Fruit fly (Drosophila melanogaster) whole organism, embryonic: ENCODE measurements around the gene Clc.

Experiments
- CG10209 ChIP-seq: fragments of 200-800 bp; sonication (Bioruptor generic); optimal IDR thresholded peaks from 3 replicates; lab custom pipeline; 2017; ENCODE audit warnings: missing biosample characterization, mild to moderate bottlenecking, missing genetic modification characterization, missing genetic modification reagents
- CG11085 ChIP-seq: fragments of 200-800 bp; sonication (Bioruptor generic); IDR thresholded peaks from 2 replicates; pipeline ENCODE4 v1.3.6; 2022; ENCODE audit warnings: missing biosample characterization, missing genetic modification characterization
- CG11504 ChIP-seq: fragments of 200-800 bp; sonication (Bioruptor generic); optimal IDR thresholded peaks from 3 replicates; lab custom pipeline; 2019; ENCODE audit warnings: missing biosample characterization, mild to moderate bottlenecking, missing genetic modification characterization, moderate library complexity
- CG11696 ChIP-seq: fragments of 200-800 bp; sonication (Bioruptor generic); IDR thresholded peaks from 2 replicates; pipeline ENCODE4 v1.3.6; 2022; ENCODE audit warnings: missing biosample characterization, missing genetic modification characterization
- CG12236 ChIP-seq: fragments of 200-800 bp; sonication (Bioruptor generic); optimal IDR thresholded peaks from 2 replicates; lab custom pipeline; 2016; ENCODE audit warnings: missing biosample characterization, missing genetic modification characterization
- CG13287 ChIP-seq: fragments of 200-800 bp; sonication (Bioruptor generic); IDR thresholded peaks from 2 replicates; pipeline ENCODE4 v1.3.6; 2022; ENCODE audit warnings: missing biosample characterization, missing genetic modification characterization; ENCODE audit not compliant: partially characterized antibody
- CG14014 ChIP-seq: fragments of 200-800 bp; sonication (Bioruptor generic); IDR thresholded peaks from 2 replicates; pipeline ENCODE4 v1.3.6; 2022; ENCODE audit warnings: missing biosample characterization, missing genetic modification characterization
- CG14667 ChIP-seq: fragments of 200-800 bp; sonication (Bioruptor generic); IDR thresholded peaks from 2 replicates; pipeline ENCODE4 v1.3.6; 2022; ENCODE audit warnings: missing biosample characterization, missing genetic modification characterization
- CG1529 ChIP-seq: fragments of 200-800 bp; sonication (Bioruptor generic); optimal IDR thresholded peaks from 3 replicates; lab custom pipeline; 2018; ENCODE audit warnings: missing biosample characterization, missing genetic modification characterization
- CG15479 ChIP-seq: fragments of 200-800 bp; sonication (Bioruptor generic); optimal IDR thresholded peaks from 3 replicates; lab custom pipeline; 2019; ENCODE audit warnings: missing biosample characterization, mild to moderate bottlenecking, missing genetic modification characterization, moderate library complexity
- CG2120 ChIP-seq: fragments of 200-800 bp; sonication (Bioruptor generic); optimal IDR thresholded peaks from 3 replicates; lab custom pipeline; 2016; ENCODE audit warnings: missing biosample characterization, missing genetic modification characterization
- CG2202 ChIP-seq: fragments of 200-800 bp; sonication (Bioruptor generic); optimal IDR thresholded peaks from 2 replicates; lab custom pipeline; 2018; ENCODE audit warnings: missing biosample characterization, mild to moderate bottlenecking, missing genetic modification characterization
- CG30020 ChIP-seq: fragments of 200-800 bp; optimal IDR thresholded peaks from 2 replicates; lab custom pipeline; 2019; ENCODE audit warnings: missing biosample characterization, mild to moderate bottlenecking, missing genetic modification characterization, moderate library complexity
- CG30403 ChIP-seq: fragments of 200-800 bp; sonication (Bioruptor generic); optimal IDR thresholded peaks from 3 replicates; lab custom pipeline; 2016; ENCODE audit warnings: missing biosample characterization, missing genetic modification characterization
- CG33213 ChIP-seq: fragments of 200-800 bp; sonication (Bioruptor generic); optimal IDR thresholded peaks from 3 replicates; lab custom pipeline; 2016; ENCODE audit warnings: missing biosample characterization, missing genetic modification characterization
- CG6765 ChIP-seq: fragments of 200-800 bp; sonication (Bioruptor generic); optimal IDR thresholded peaks from 3 replicates; lab custom pipeline; 2017; ENCODE audit warnings: missing biosample characterization, mild to moderate bottlenecking, missing genetic modification characterization
- CG6854 ChIP-seq: fragments of 200-800 bp; sonication (Bioruptor generic); optimal IDR thresholded peaks from 3 replicates; lab custom pipeline; 2017; ENCODE audit warnings: missing biosample characterization, mild to moderate bottlenecking, missing genetic modification characterization
- CG7963 ChIP-seq: fragments of 200-800 bp; sonication (Bioruptor generic); IDR thresholded peaks from 3 replicates; pipeline ENCODE4 v1.3.6; 2022; ENCODE audit warnings: missing biosample characterization, missing genetic modification characterization; ENCODE audit not compliant: partially characterized antibody
- CG8359 ChIP-seq: fragments of 200-800 bp; sonication (Bioruptor generic); optimal IDR thresholded peaks from 2 replicates; lab custom pipeline; 2017; ENCODE audit warnings: missing biosample characterization, mild to moderate bottlenecking, missing genetic modification characterization, borderline replicate concordance
- CG8924 ChIP-seq: fragments of 200-800 bp; optimal IDR thresholded peaks from 3 replicates; lab custom pipeline; 2019; ENCODE audit warnings: missing biosample characterization, mild to moderate bottlenecking, missing genetic modification characterization, moderate library complexity
- CTCF ChIP-seq: fragments of 200-800 bp; sonication (Bioruptor generic); optimal IDR thresholded peaks from 2 replicates; lab custom pipeline; 2017; ENCODE audit warnings: missing biosample characterization, mild to moderate bottlenecking, missing genetic modification characterization, moderate library complexity
- Camta ChIP-seq: fragments of 200-800 bp; sonication (Bioruptor generic); optimal IDR thresholded peaks from 2 replicates; lab custom pipeline; 2016; ENCODE audit warnings: missing biosample characterization, missing genetic modification characterization
- HLH54F ChIP-seq: fragments of 200-800 bp; sonication (Bioruptor generic); optimal IDR thresholded peaks from 3 replicates; lab custom pipeline; 2016; ENCODE audit warnings: missing biosample characterization, missing genetic modification characterization
- Hand ChIP-seq: fragments of 200-800 bp; sonication (Bioruptor generic); optimal IDR thresholded peaks from 2 replicates; lab custom pipeline; 2017; ENCODE audit warnings: mild to moderate bottlenecking, missing biosample characterization, missing genetic modification reagents, missing genetic modification characterization
- Jarid2 ChIP-seq: fragments of 200-800 bp; sonication (Bioruptor generic); optimal IDR thresholded peaks from 3 replicates; lab custom pipeline; 2017; ENCODE audit warnings: mild to moderate bottlenecking, missing biosample characterization, missing genetic modification reagents, missing genetic modification characterization
- Kr ChIP-seq: fragments of 200-800 bp; sonication (Bioruptor generic); optimal IDR thresholded peaks from 2 replicates; lab custom pipeline; 2017; ENCODE audit warnings: missing biosample characterization, mild to moderate bottlenecking, missing genetic modification characterization
- Mad ChIP-seq: fragments of 200-800 bp; sonication (Bioruptor generic); optimal IDR thresholded peaks from 2 replicates; lab custom pipeline; 2016; ENCODE audit warnings: missing biosample characterization, missing genetic modification characterization
- Meics ChIP-seq: fragments of 200-800 bp; sonication (Bioruptor generic); optimal IDR thresholded peaks from 2 replicates; lab custom pipeline; 2017; ENCODE audit warnings: missing biosample characterization, mild to moderate bottlenecking, missing genetic modification characterization
- Myb ChIP-seq: fragments of 200-800 bp; sonication (Bioruptor generic); optimal IDR thresholded peaks from 2 replicates; lab custom pipeline; 2016; ENCODE audit warnings: missing biosample characterization, missing genetic modification characterization
- Oli ChIP-seq: fragments of 200-800 bp; sonication (Bioruptor generic); optimal IDR thresholded peaks from 2 replicates; lab custom pipeline; 2018; ENCODE audit warnings: missing biosample characterization, mild to moderate bottlenecking, missing genetic modification characterization, moderate library complexity
- Rfx ChIP-seq: fragments of 200-800 bp; sonication (Bioruptor generic); IDR thresholded peaks from 2 replicates; pipeline ENCODE4 v1.3.6; 2022; ENCODE audit warnings: missing biosample characterization, missing genetic modification characterization
- Side ChIP-seq: fragments of 200-800 bp; sonication (Bioruptor generic); optimal IDR thresholded peaks from 2 replicates; lab custom pipeline; 2016; ENCODE audit warnings: missing biosample characterization, missing genetic modification characterization
- Six4 ChIP-seq: fragments of 200-800 bp; sonication (Bioruptor generic); optimal IDR thresholded peaks from 2 replicates; lab custom pipeline; 2016; ENCODE audit warnings: missing biosample characterization, missing genetic modification characterization
- Sry-δ ChIP-seq: fragments of 200-800 bp; sonication (Bioruptor generic); optimal IDR thresholded peaks from 2 replicates; lab custom pipeline; 2016; ENCODE audit warnings: missing biosample characterization, missing genetic modification characterization
- ato ChIP-seq: fragments of 200-800 bp; sonication (Bioruptor generic); IDR thresholded peaks from 2 replicates; pipeline ENCODE4 v1.3.6; 2022; ENCODE audit warnings: missing biosample characterization, missing genetic modification characterization; ENCODE audit not compliant: partially characterized antibody
- bcd ChIP-seq: fragments of 200-800 bp; sonication (Bioruptor generic); optimal IDR thresholded peaks from 2 replicates; lab custom pipeline; 2017; ENCODE audit warnings: missing biosample characterization, mild to moderate bottlenecking, missing genetic modification characterization
- bigmax ChIP-seq: fragments of 200-800 bp; sonication (Bioruptor generic); optimal IDR thresholded peaks from 2 replicates; lab custom pipeline; 2018; ENCODE audit warnings: missing biosample characterization, mild to moderate bottlenecking, missing genetic modification characterization
- dimm ChIP-seq: fragments of 200-800 bp; sonication (Bioruptor generic); IDR thresholded peaks from 2 replicates; pipeline ENCODE4 v1.3.6; 2022; ENCODE audit warnings: missing biosample characterization, missing genetic modification characterization
- dm ChIP-seq: fragments of 200-800 bp; sonication (Bioruptor generic); optimal IDR thresholded peaks from 3 replicates; lab custom pipeline; 2016; ENCODE audit warnings: missing biosample characterization, missing genetic modification characterization
- fd3F ChIP-seq: fragments of 200-800 bp; sonication (Bioruptor generic); optimal IDR thresholded peaks from 2 replicates; lab custom pipeline; 2018; ENCODE audit warnings: missing biosample characterization, mild to moderate bottlenecking, missing genetic modification characterization, moderate library complexity
- gce ChIP-seq: fragments of 200-800 bp; sonication (Bioruptor generic); IDR thresholded peaks from 3 replicates; pipeline ENCODE4 v1.3.6; 2022; ENCODE audit warnings: missing biosample characterization, missing genetic modification characterization
- gcm2 ChIP-seq: fragments of 200-800 bp; sonication (Bioruptor generic); optimal IDR thresholded peaks from 2 replicates; lab custom pipeline; 2016; ENCODE audit warnings: missing biosample characterization, missing genetic modification characterization
- gem ChIP-seq: fragments of 200-800 bp; sonication (Bioruptor generic); optimal IDR thresholded peaks from 2 replicates; lab custom pipeline; 2019; ENCODE audit warnings: missing biosample characterization, mild to moderate bottlenecking, missing genetic modification characterization, moderate library complexity
- gfzf ChIP-seq: fragments of 200-800 bp; sonication (Bioruptor generic); optimal IDR thresholded peaks from 2 replicates; lab custom pipeline; 2016; ENCODE audit warnings: missing biosample characterization, mild to moderate bottlenecking, missing genetic modification characterization, moderate library complexity
- jigr1 ChIP-seq: fragments of 200-800 bp; sonication (Bioruptor generic); IDR thresholded peaks from 3 replicates; pipeline ENCODE4 v1.3.6; 2022; ENCODE audit warnings: missing biosample characterization, missing genetic modification characterization
- lov ChIP-seq, 2 experiments: fragments of 200-800 bp in 1 of 2; fragments of >200 bp in 1 of 2; sonication (Bioruptor generic) in 1 of 2; IDR thresholded peaks in 1 of 2; optimal IDR thresholded peaks in 1 of 2; 2 replicates in 1 of 2; 3 replicates in 1 of 2; pipeline versions ENCODE4 v1.3.6 to Lab custom; 2017 to 2022; ENCODE audit warnings: missing biosample characterization in 1 of 2, missing genetic modification characterization in 1 of 2
- repo ChIP-seq: fragments of 200-800 bp; sonication (Bioruptor generic); optimal IDR thresholded peaks from 2 replicates; lab custom pipeline; 2016; ENCODE audit warnings: missing biosample characterization, missing genetic modification characterization
- ro ChIP-seq: fragments of 200-800 bp; sonication (Bioruptor generic); IDR thresholded peaks from 2 replicates; pipeline ENCODE4 v1.3.6; 2022; ENCODE audit warnings: missing biosample characterization, missing genetic modification characterization
- slbo ChIP-seq: fragments of 200-800 bp; sonication (Bioruptor generic); IDR thresholded peaks from 2 replicates; pipeline ENCODE4 v1.3.6; 2022; ENCODE audit warnings: missing biosample characterization, missing genetic modification characterization
- wor ChIP-seq: fragments of 200-800 bp; sonication (Bioruptor generic); IDR thresholded peaks from 2 replicates; pipeline ENCODE4 v1.3.6; 2022; ENCODE audit warnings: missing biosample characterization, missing genetic modification characterization
- zfh2 ChIP-seq: fragments of 200-800 bp; sonication (Bioruptor generic); optimal IDR thresholded peaks from 2 replicates; lab custom pipeline; 2016; ENCODE audit warnings: missing biosample characterization, missing genetic modification characterization

The Clc gene

DNA sequence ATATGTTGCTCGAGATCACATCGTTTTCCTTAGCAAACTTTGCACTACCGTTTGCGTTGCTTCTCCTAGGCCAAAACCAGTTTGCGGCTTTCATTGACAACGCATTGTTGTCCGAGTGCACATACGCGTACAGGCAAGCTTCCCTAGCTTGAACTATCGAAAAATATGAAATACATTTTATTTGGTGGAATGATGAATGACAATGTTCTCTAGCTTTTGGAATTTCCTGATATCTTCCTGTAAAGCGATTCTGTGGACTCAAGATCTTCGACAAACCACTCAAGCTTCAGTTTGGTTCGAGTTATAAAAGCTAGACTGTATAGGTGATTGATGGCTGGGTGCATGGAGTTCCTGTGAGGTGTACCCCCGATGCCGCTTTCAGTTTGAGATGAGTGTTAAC, 45.0 kb upstream of the Clc start (continued):
- TF ChIP-seq Kr, result no peak
- TF ChIP-seq Camta (GFP tag; lab: Kevin White, UChicago), result peak; percentile 37
- TF ChIP-seq wor, result peak; percentile 62
- TF ChIP-seq CG1529 (GFP tag; lab: Kevin White, UChicago), result peak; percentile 31
- TF ChIP-seq CTCF, result no peak
- TF ChIP-seq CG33213 (GFP tag; lab: Kevin White, UChicago), result peak; percentile 39
- TF ChIP-seq gem (tag; lab: Kevin White, UChicago), result peak; percentile 75
- no peak for TF ChIP-seq Mad (GFP tag; lab: Kevin White, UChicago)
- no peak for TF ChIP-seq CG2202 (tag; lab: Kevin White, UChicago)
- peak; percentile 13 for TF ChIP-seq Meics (GFP tag; lab: Kevin White, UChicago)
- peak; percentile 38 for TF ChIP-seq bcd
- no peak for TF ChIP-seq Jarid2 (GFP tag; lab: Kevin White, UChicago)
- TF ChIP-seq CG8924 (tag; lab: Kevin White, UChicago), result peak; percentile 70
- TF ChIP-seq dm (GFP tag; lab: Kevin White, UChicago), result no peak
- TF ChIP-seq gce (GFP tag; lab: Robert Waterston, UW), result 0 out of 3 replicates have a peak, but pooled peaks have one; percentile 49
- TF ChIP-seq slbo, result peak; percentile 36; the same call in 1 of the 2 replicates
- no peak for TF ChIP-seq lov (optimal IDR thresholded peaks at IDR 0.05; lab: Kevin White, UChicago)
- no peak for TF ChIP-seq lov (GFP tag; IDR thresholded peaks at IDR 0.05; lab: Robert Waterston, UW)
- TF ChIP-seq CG11085 (GFP tag; lab: Robert Waterston, UW), result no peak
- no peak for TF ChIP-seq CG7963 (GFP tag; lab: Robert Waterston, UW)
- TF ChIP-seq ato (GFP tag; lab: Robert Waterston, UW), result no peak
- TF ChIP-seq CG14667 (GFP tag; lab: Robert Waterston, UW), result peak; percentile 52; the same call in 1 of the 2 replicates
- no peak for TF ChIP-seq CG30020 (tag; lab: Kevin White, UChicago)
- TF ChIP-seq CG11696, result 0 out of 2 replicates have a peak, but pooled peaks have one; percentile 44
- TF ChIP-seq CG12236 (GFP tag; lab: Kevin White, UChicago), result peak; percentile 25
- TF ChIP-seq CG14014 (GFP tag; lab: Robert Waterston, UW), result peak; percentile 51; the same call in 1 of the 2 replicates
- no peak; the same call in 1 of the 2 replicates for TF ChIP-seq dimm (GFP tag; lab: Robert Waterston, UW)
- TF ChIP-seq Side (GFP tag; lab: Kevin White, UChicago), result peak; percentile 59
- TF ChIP-seq gcm2 (GFP tag; lab: Kevin White, UChicago), result no peak
- peak; percentile 68 for TF ChIP-seq Six4
- no peak for TF ChIP-seq CG6765 (GFP tag; lab: Kevin White, UChicago)
- no peak for TF ChIP-seq repo (GFP tag; lab: Kevin White, UChicago)
- TF ChIP-seq CG10209 (GFP tag; lab: Kevin White, UChicago), result peak; percentile 45
- TF ChIP-seq CG11504, result peak; percentile 80
- TF ChIP-seq gfzf (GFP tag; lab: Kevin White, UChicago), result no peak
- TF ChIP-seq Sry-δ, result peak; percentile 17
- TF ChIP-seq fd3F (GFP tag; lab: Kevin White, UChicago), result no peak
- no peak for TF ChIP-seq Hand (GFP tag; lab: Kevin White, UChicago)
- TF ChIP-seq jigr1 (GFP tag; lab: Robert Waterston, UW), result 0 out of 3 replicates have a peak, but pooled peaks have one; percentile 43
- no peak for TF ChIP-seq CG15479 (GFP tag; lab: Kevin White, UChicago)
- no peak for TF ChIP-seq bigmax (GFP tag; lab: Kevin White, UChicago)
- peak; percentile 20 for TF ChIP-seq Myb
- no peak for TF ChIP-seq HLH54F (GFP tag; lab: Kevin White, UChicago)
- TF ChIP-seq ro (GFP tag; lab: Robert Waterston, UW), result no peak
- no peak for TF ChIP-seq zfh2 (GFP tag; lab: Kevin White, UChicago)
- TF ChIP-seq Rfx (GFP tag; lab: Robert Waterston, UW), result peak; percentile 56; the same call in 1 of the 2 replicates
- peak; percentile 78 for TF ChIP-seq Oli (tag; lab: Kevin White, UChicago)
- TF ChIP-seq CG6854, result no peak
- TF ChIP-seq CG8359, result peak; percentile 28
- peak; percentile 46 for TF ChIP-seq CG30403 (GFP tag; lab: Kevin White, UChicago)
- TF ChIP-seq CG2120 (GFP tag; lab: Kevin White, UChicago), result no peak
- TF ChIP-seq CG13287 (GFP tag; lab: Robert Waterston, UW), result no peak
